Worm (Caenorhabditis elegans): ENCODE results near the gene imp-2.
A peak's percentile ranks its signal among the peaks of the same experiment; 100 is the strongest.

imp-2 gene

ce11 chrIV:11083609-11084008, 35.1 kb downstream of the imp-2 start, which contains the start of gene klc-1:
klc-1 (plus strand) TSS chrIV:11083735.
- TF ChIP-seq cog-1 (tag; optimal IDR thresholded peaks at IDR 0.05) (no peak), med-1 (GFP tag; optimal IDR thresholded peaks at IDR 0.05; ENCODE audit: insufficient read depth) (no peak), ref-1 (GFP tag; conservative IDR thresholded peaks at IDR 0.05) (no peak), flt-1 (GFP tag; IDR thresholded peaks at IDR 0.05) (no peak), ztf-29 (GFP tag; IDR thresholded peaks at IDR 0.05) (no peak), tab-1 (GFP tag; IDR thresholded peaks at IDR 0.05) (no peak), T22C8.4 (GFP tag; IDR thresholded peaks at IDR 0.05) (no peak), klf-2 (GFP tag; conservative IDR thresholded peaks at IDR 0.05) (no peak), ztf-23 (GFP tag; IDR thresholded peaks at IDR 0.05) (no peak)

- no peak for TF ChIP-seq ref-1 (GFP tag; conservative IDR thresholded peaks at IDR 0.05)
- peak; percentile 91 for TF ChIP-seq T22C8.4 (GFP tag; IDR thresholded peaks at IDR 0.05)
- no peak for TF ChIP-seq ztf-29 (GFP tag; IDR thresholded peaks at IDR 0.05)
- TF ChIP-seq cog-1 (tag; optimal IDR thresholded peaks at IDR 0.05), result peak; percentile 63
- peak; percentile 70 for TF ChIP-seq ztf-23 (GFP tag; IDR thresholded peaks at IDR 0.05)
Measured at ce11 chrIV:11082789-11083235, 35.9 kb downstream of the imp-2 start.

ce11 chrIV:11082153-11082552, 36.5 kb downstream of the imp-2 start, which contains the start of gene let-70:
let-70 (minus strand) TSS chrIV:11082253.
- TF ChIP-seq cog-1 (tag; optimal IDR thresholded peaks at IDR 0.05), result no peak
- TF ChIP-seq ztf-29 (GFP tag; IDR thresholded peaks at IDR 0.05), result no peak
- TF ChIP-seq ref-1 (GFP tag; conservative IDR thresholded peaks at IDR 0.05), result no peak
- no peak for TF ChIP-seq ztf-23 (GFP tag; IDR thresholded peaks at IDR 0.05)
- no peak for TF ChIP-seq tab-1 (GFP tag; IDR thresholded peaks at IDR 0.05)
- TF ChIP-seq T22C8.4 (GFP tag; IDR thresholded peaks at IDR 0.05), result no peak
- TF ChIP-seq med-1 (GFP tag; optimal IDR thresholded peaks at IDR 0.05; ENCODE audit: insufficient read depth), result no peak
- TF ChIP-seq klf-2 (GFP tag; conservative IDR thresholded peaks at IDR 0.05), result no peak
- TF ChIP-seq flt-1 (GFP tag; IDR thresholded peaks at IDR 0.05), result no peak

- no peak for TF ChIP-seq ref-1 (GFP tag; conservative IDR thresholded peaks at IDR 0.05)
- TF ChIP-seq flt-1 (GFP tag; IDR thresholded peaks at IDR 0.05), result no peak
- TF ChIP-seq cog-1 (tag; optimal IDR thresholded peaks at IDR 0.05), result no peak
- no peak for TF ChIP-seq T22C8.4 (GFP tag; IDR thresholded peaks at IDR 0.05)
- no peak for TF ChIP-seq klf-2 (GFP tag; conservative IDR thresholded peaks at IDR 0.05)
- TF ChIP-seq ztf-23 (GFP tag; IDR thresholded peaks at IDR 0.05), result no peak
- TF ChIP-seq tab-1 (GFP tag; IDR thresholded peaks at IDR 0.05), result no peak
- no peak for TF ChIP-seq ztf-29 (GFP tag; IDR thresholded peaks at IDR 0.05)
- no peak for TF ChIP-seq med-1 (GFP tag; optimal IDR thresholded peaks at IDR 0.05; ENCODE audit: insufficient read depth)
Measured at ce11 chrIV:11080823-11081285, 37.8 kb downstream of the imp-2 start, which contains the start of gene atg-7. atg-7 (minus strand) TSS chrIV:11081055.

- TF ChIP-seq flt-1 (GFP tag; IDR thresholded peaks at IDR 0.05) (no peak), T22C8.4 (GFP tag; IDR thresholded peaks at IDR 0.05) (no peak), ztf-29 (GFP tag; IDR thresholded peaks at IDR 0.05) (no peak), tab-1 (GFP tag; IDR thresholded peaks at IDR 0.05) (no peak), cog-1 (tag; optimal IDR thresholded peaks at IDR 0.05) (no peak), klf-2 (GFP tag; conservative IDR thresholded peaks at IDR 0.05) (no peak), med-1 (GFP tag; optimal IDR thresholded peaks at IDR 0.05; ENCODE audit: insufficient read depth) (no peak), ztf-23 (GFP tag; IDR thresholded peaks at IDR 0.05) (no peak), ref-1 (GFP tag; conservative IDR thresholded peaks at IDR 0.05) (no peak)
Measured at ce11 chrIV:11078482-11078881, 40.2 kb downstream of the imp-2 start, which contains the start of gene Y5F2A.4. Y5F2A.4 (minus strand) TSS chrIV:11078582.

ce11 chrIV:11068314-11068713, 50.4 kb downstream of the imp-2 start:
- TF ChIP-seq klf-2 (GFP tag; conservative IDR thresholded peaks at IDR 0.05) (no peak), cog-1 (tag; optimal IDR thresholded peaks at IDR 0.05) (no peak), tab-1 (GFP tag; IDR thresholded peaks at IDR 0.05) (no peak), ztf-23 (GFP tag; IDR thresholded peaks at IDR 0.05) (no peak), T22C8.4 (GFP tag; IDR thresholded peaks at IDR 0.05) (no peak), ztf-29 (GFP tag; IDR thresholded peaks at IDR 0.05) (no peak)

- TF ChIP-seq ztf-29 (GFP tag; IDR thresholded peaks at IDR 0.05) (no peak), tab-1 (GFP tag; IDR thresholded peaks at IDR 0.05) (no peak), klf-2 (GFP tag; conservative IDR thresholded peaks at IDR 0.05) (no peak), flt-1 (GFP tag; IDR thresholded peaks at IDR 0.05) (no peak), T22C8.4 (GFP tag; IDR thresholded peaks at IDR 0.05) (no peak), med-1 (GFP tag; optimal IDR thresholded peaks at IDR 0.05; ENCODE audit: insufficient read depth) (no peak), ztf-23 (GFP tag; IDR thresholded peaks at IDR 0.05) (no peak), ref-1 (GFP tag; conservative IDR thresholded peaks at IDR 0.05) (no peak), cog-1 (tag; optimal IDR thresholded peaks at IDR 0.05) (no peak)
Measured at ce11 chrIV:11067003-11067402, 51.7 kb downstream of the imp-2 start, which contains the start of gene ttr-17. ttr-17 (minus strand) TSS chrIV:11067026.
